Worm (Caenorhabditis elegans) whole organism, late embryonic: ENCODE results near the gene Y38E10A.35.

ENCODE experiments used
- ceh-30 ChIP-seq: fragments of 150-350 bp; optimal IDR thresholded peaks from 2 replicates; lab custom pipeline; 2014; ENCODE audit warnings: missing biosample characterization, missing genetic modification characterization
- npax-4 ChIP-seq: sonication (generic microtip); optimal IDR thresholded peaks from 2 replicates; lab custom pipeline; 2016; ENCODE audit warnings: missing genetic modification characterization, missing compliant biosample characterization
- odd-2 ChIP-seq: sonication (generic microtip); optimal IDR thresholded peaks from 2 replicates; lab custom pipeline; 2017; ENCODE audit warnings: antibody characterized with exemption, mild to moderate bottlenecking, missing genetic modification characterization, missing compliant biosample characterization
- unc-86 ChIP-seq: sonication (generic microtip); optimal IDR thresholded peaks from 2 replicates; lab custom pipeline; 2016; ENCODE audit warnings: missing genetic modification characterization, missing compliant biosample characterization

DNA sequence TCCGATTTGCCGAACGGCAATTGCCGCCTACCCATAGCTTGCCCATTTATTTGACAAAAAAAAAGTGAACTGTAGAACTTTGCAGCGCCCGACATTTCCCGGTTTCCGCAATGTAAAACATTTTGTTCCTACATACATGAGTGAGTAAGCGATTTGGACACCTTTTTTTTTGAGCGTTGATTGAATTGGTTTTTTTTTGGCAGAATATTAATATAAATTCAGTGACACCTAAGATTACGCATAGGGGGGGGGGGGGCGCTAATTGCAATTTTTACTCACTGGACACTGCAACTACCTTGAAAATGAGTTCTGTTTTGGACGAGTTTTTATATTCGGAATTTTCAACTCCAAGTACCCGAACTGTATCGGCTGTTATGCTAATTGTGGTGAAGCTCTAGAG is 47.1 kb downstream of the Y38E10A.35 start, which contains the start of gene srx-118:
- TF ChIP-seq unc-86 (tag; lab: Kevin White, UChicago), result no peak
- no peak for TF ChIP-seq npax-4 (tag; lab: Kevin White, UChicago)
- TF ChIP-seq odd-2 (tag; lab: Kevin White, UChicago), result no peak
- no peak for TF ChIP-seq ceh-30 (tag; lab: Kevin White, UChicago)
